Worm (Caenorhabditis elegans): ENCODE measurements around the gene E04D5.4.

- TF ChIP-seq nhr-25 (tag; optimal IDR thresholded peaks at IDR 0.05) (no peak), nhr-237 (tag; optimal IDR thresholded peaks at IDR 0.05) (no peak), aly-2 (tag; optimal IDR thresholded peaks at IDR 0.05) (no peak), nfya-1 (tag; optimal IDR thresholded peaks at IDR 0.05; ENCODE audit: insufficient read depth) (no peak), R02D3.7 (tag; optimal IDR thresholded peaks at IDR 0.05) (no peak), nhr-76 (tag; optimal IDR thresholded peaks at IDR 0.05) (no peak), unc-62 (GFP tag; optimal IDR thresholded peaks at IDR 0.05) (no peak), skn-1 (tag; optimal IDR thresholded peaks at IDR 0.05) (no peak), nhr-23 (tag; optimal IDR thresholded peaks at IDR 0.05) (no peak), jun-1 (tag; optimal IDR thresholded peaks at IDR 0.05) (no peak), elt-2 (tag; optimal IDR thresholded peaks at IDR 0.05) (no peak), nhr-77 (tag; optimal IDR thresholded peaks at IDR 0.05) (no peak), lin-39 (tag; optimal IDR thresholded peaks at IDR 0.05) (no peak)
Measured at ce11 chrII:10390854-10391253, 49.2 kb upstream of the E04D5.4 start, which contains the start of the genes T09F3.2 and T09F3.7.
